Fruit fly (Drosophila melanogaster) whole organism, embryonic: ENCODE data around the gene CG6000.

Experiments used
- CG10543 ChIP-seq: fragments of 200-800 bp; sonication (Bioruptor generic); optimal IDR thresholded peaks from 3 replicates; lab custom pipeline; 2017; ENCODE audit warnings: missing biosample characterization, mild to moderate bottlenecking, missing genetic modification characterization, moderate library complexity
- CG15269 ChIP-seq: fragments of 200-800 bp; sonication (Bioruptor generic); optimal IDR thresholded peaks from 2 replicates; lab custom pipeline; 2018; ENCODE audit warnings: missing biosample characterization, mild to moderate bottlenecking, missing genetic modification characterization, moderate library complexity
- CG31365 ChIP-seq: fragments of 200-800 bp; sonication (Bioruptor generic); optimal IDR thresholded peaks from 2 replicates; lab custom pipeline; 2018; ENCODE audit warnings: missing biosample characterization, mild to moderate bottlenecking, missing genetic modification characterization
- D19A ChIP-seq: fragments of 200-800 bp; optimal IDR thresholded peaks from 3 replicates; lab custom pipeline; 2019; ENCODE audit warnings: missing biosample characterization, mild to moderate bottlenecking, missing genetic modification characterization, moderate library complexity
- Ets65A ChIP-seq: fragments of 200-800 bp; sonication (Bioruptor generic); peaks from one replicate; lab custom pipeline; 2016; ENCODE audit warnings: missing biosample characterization, missing genetic modification characterization
- Hr51 ChIP-seq, 2 experiments: fragments of 200-800 bp; sonication (Bioruptor generic); optimal IDR thresholded peaks; 2 replicates in 1 of 2; 3 replicates in 1 of 2; lab custom pipeline; 2016 to 2018; ENCODE audit warnings: missing biosample characterization in 2 of 2, missing genetic modification characterization in 2 of 2, mild to moderate bottlenecking in 1 of 2, moderate library complexity in 1 of 2
- Med ChIP-seq: fragments of 200-800 bp; sonication (Bioruptor generic); peaks from one replicate; lab custom pipeline; 2016; ENCODE audit warnings: missing biosample characterization, missing genetic modification characterization, mild to moderate bottlenecking, inconsistent platforms, moderate library complexity
- Tbp ChIP-seq: fragments of >200 bp; optimal IDR thresholded peaks from 2 replicates; lab custom pipeline; 2018; ENCODE audit warnings: missing biosample characterization, missing genetic modification characterization
- cwo ChIP-seq: fragments of 200-800 bp; sonication (Bioruptor generic); optimal IDR thresholded peaks from 3 replicates; lab custom pipeline; 2017; ENCODE audit warnings: missing biosample characterization, missing genetic modification characterization, mild to moderate bottlenecking, moderate library complexity, missing genetic modification reagents
- ewg ChIP-seq: fragments of 200-800 bp; sonication (Bioruptor generic); optimal IDR thresholded peaks from 3 replicates; lab custom pipeline; 2017; ENCODE audit warnings: mild to moderate bottlenecking, missing biosample characterization, missing genetic modification reagents, missing genetic modification characterization
- kni ChIP-seq: fragments of 200-800 bp; sonication (Bioruptor generic); optimal IDR thresholded peaks from 3 replicates; lab custom pipeline; 2017; ENCODE audit warnings: mild to moderate bottlenecking, missing biosample characterization, missing genetic modification reagents, missing genetic modification characterization
- lilli ChIP-seq: fragments of 200-800 bp; sonication (Bioruptor generic); optimal IDR thresholded peaks from 3 replicates; lab custom pipeline; 2016; ENCODE audit warnings: missing biosample characterization, missing genetic modification characterization
- zen2 ChIP-seq: fragments of 200-800 bp; sonication (Bioruptor generic); IDR thresholded peaks from 3 replicates; pipeline ENCODE4 v1.3.6; 2022; ENCODE audit warnings: missing biosample characterization, missing genetic modification characterization; ENCODE audit not compliant: partially characterized antibody

The CG6000 gene

DNA sequence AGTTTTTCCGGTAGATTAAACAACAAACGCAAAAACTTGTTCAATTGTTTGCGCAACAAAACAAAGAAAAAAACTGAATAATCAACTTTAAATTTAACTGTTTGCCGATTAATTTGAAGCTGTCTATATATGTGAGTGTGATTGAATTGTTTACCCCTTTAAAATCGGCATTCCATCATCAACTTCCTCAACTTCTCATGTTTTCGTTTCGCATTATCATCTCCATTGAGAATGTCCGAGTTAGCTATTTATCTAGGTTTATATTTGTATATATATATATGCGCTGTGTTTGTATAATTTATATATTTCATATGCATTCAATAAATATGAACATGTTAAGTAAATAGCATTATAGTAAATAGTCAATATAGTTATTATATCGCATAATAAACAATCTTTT lies 48.2 kb downstream of the CG6000 start (continued):
- TF ChIP-seq CG15269: peak; percentile 44
- no peak for TF ChIP-seq D19A (tag; lab: Kevin White, UChicago)
- TF ChIP-seq Tbp (GFP tag; lab: Kevin White, UChicago): no peak
- TF ChIP-seq CG10543: peak; percentile 32

DNA sequence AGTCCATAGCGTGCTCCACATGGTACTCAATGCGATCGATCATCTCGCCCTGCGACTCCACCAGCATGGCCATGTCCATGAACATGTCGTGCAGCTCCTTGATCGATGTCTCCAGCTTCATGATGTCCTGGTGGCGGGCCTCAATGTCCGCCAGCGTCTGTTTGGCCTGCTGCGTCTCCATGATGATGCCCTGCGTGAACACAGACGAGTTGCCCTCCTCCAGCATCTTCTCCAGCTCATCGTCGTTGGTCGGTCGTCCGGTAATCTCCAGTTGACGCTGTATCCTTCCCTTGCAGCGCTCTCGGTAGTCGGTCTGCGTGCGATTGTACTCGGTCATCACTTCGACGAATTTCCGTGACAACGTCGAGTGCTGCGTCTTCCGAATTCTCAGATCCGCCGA lies 49.5 kb downstream of the CG6000 start:
- TF ChIP-seq zen2 (GFP tag; lab: Robert Waterston, UW) (0 out of 3 replicates have a peak, but pooled peaks have one; percentile 5), Ets65A (peak; percentile 84), cwo (no peak), Hr51 (GFP tag; optimal IDR thresholded peaks at IDR 0.05; lab: Kevin White, UChicago) (no peak), Tbp (GFP tag; lab: Kevin White, UChicago) (no peak), ewg (GFP tag; lab: Kevin White, UChicago) (no peak), lilli (no peak), CG31365 (tag; lab: Kevin White, UChicago) (no peak), Med (GFP tag; lab: Kevin White, UChicago) (peak; percentile 56), kni (no peak)
- TF ChIP-seq, all 482 proteins: peak for 3
